Worm (Caenorhabditis elegans): ENCODE measurements around the gene mlc-7.

The mlc-7 gene

ce11 chrIII:13718403-13718969 lies 32.8 kb upstream of the mlc-7 start:
- peak; percentile 1 for TF ChIP-seq pha-4 (tag; optimal IDR thresholded peaks at IDR 0.05)
- no peak for TF ChIP-seq unc-120 (tag; optimal IDR thresholded peaks at IDR 0.05; ENCODE audit: poor library complexity, severe bottlenecking)

- TF ChIP-seq nhr-28 (tag; optimal IDR thresholded peaks at IDR 0.05) (no peak), unc-120 (tag; optimal IDR thresholded peaks at IDR 0.05; ENCODE audit: poor library complexity, severe bottlenecking) (peak; percentile 26), ztf-11 (tag; optimal IDR thresholded peaks at IDR 0.05) (no peak), hlh-1 (tag; optimal IDR thresholded peaks at IDR 0.05) (peak; percentile 10)
Observed at ce11 chrIII:13719247-13719758, 31.9 kb upstream of the mlc-7 start.

- TF ChIP-seq drap-1 (GFP tag; optimal IDR thresholded peaks at IDR 0.05), result no peak
- no peak for TF ChIP-seq lin-32 (GFP tag; optimal IDR thresholded peaks at IDR 0.05)
- no peak for TF ChIP-seq hlh-1 (tag; optimal IDR thresholded peaks at IDR 0.05)
- no peak for TF ChIP-seq unc-120 (tag; optimal IDR thresholded peaks at IDR 0.05; ENCODE audit: poor library complexity, severe bottlenecking)
- TF ChIP-seq zip-8 (tag; optimal IDR thresholded peaks at IDR 0.05), result no peak
- no peak for TF ChIP-seq snpc-4 (tag; optimal IDR thresholded peaks at IDR 0.05)
- TF ChIP-seq pha-4 (tag; optimal IDR thresholded peaks at IDR 0.05), result no peak
- TF ChIP-seq ham-2 (GFP tag; optimal IDR thresholded peaks at IDR 0.05), result peak; percentile 24
- TF ChIP-seq ces-1 (GFP tag; optimal IDR thresholded peaks at IDR 0.05), result no peak
- no peak for TF ChIP-seq unc-39 (tag; optimal IDR thresholded peaks at IDR 0.05)
- TF ChIP-seq blmp-1 (tag; optimal IDR thresholded peaks at IDR 0.05), result peak; percentile 92
- TF ChIP-seq elt-1 (tag; optimal IDR thresholded peaks at IDR 0.05; ENCODE audit: borderline replicate concordance, insufficient read depth), result no peak
- TF ChIP-seq cnd-1 (tag; optimal IDR thresholded peaks at IDR 0.05), result peak; percentile 0
- TF ChIP-seq nhr-2 (tag; optimal IDR thresholded peaks at IDR 0.05), result peak; percentile 50
- TF ChIP-seq nhr-28 (tag; optimal IDR thresholded peaks at IDR 0.05), result no peak
- no peak for TF ChIP-seq ztf-11 (tag; optimal IDR thresholded peaks at IDR 0.05)
- no peak for TF ChIP-seq mep-1 (tag; optimal IDR thresholded peaks at IDR 0.05)
- no peak for TF ChIP-seq elt-3 (tag; optimal IDR thresholded peaks at IDR 0.05)
- TF ChIP-seq M03D4.4 (tag; optimal IDR thresholded peaks at IDR 0.05), result no peak
- TF ChIP-seq tbx-8 (GFP tag; optimal IDR thresholded peaks at IDR 0.05), result no peak
- no peak for TF ChIP-seq lin-13 (tag; optimal IDR thresholded peaks at IDR 0.05)
- TF ChIP-seq sptf-1 (tag; optimal IDR thresholded peaks at IDR 0.05), result peak; percentile 40
- no peak for TF ChIP-seq mls-2 (tag; optimal IDR thresholded peaks at IDR 0.05)
- no peak for TF ChIP-seq unc-62 (GFP tag; optimal IDR thresholded peaks at IDR 0.05)
Observed at ce11 chrIII:13720190-13720741, 31.0 kb upstream of the mlc-7 start.

ce11 chrIII:13721066-13721465 lies 30.2 kb upstream of the mlc-7 start:
- peak; percentile 71 for TF ChIP-seq mls-2 (tag; optimal IDR thresholded peaks at IDR 0.05)
- peak; percentile 41 for TF ChIP-seq sem-2 (GFP tag; optimal IDR thresholded peaks at IDR 0.05)
- peak; percentile 12 for TF ChIP-seq ceh-43 (GFP tag; optimal IDR thresholded peaks at IDR 0.05)
- peak; percentile 43 for TF ChIP-seq lin-32 (GFP tag; optimal IDR thresholded peaks at IDR 0.05)
- peak; percentile 18 for TF ChIP-seq mep-1 (tag; optimal IDR thresholded peaks at IDR 0.05)
- peak; percentile 60 for TF ChIP-seq M03D4.4 (tag; optimal IDR thresholded peaks at IDR 0.05)
- TF ChIP-seq ztf-11 (tag; optimal IDR thresholded peaks at IDR 0.05), result peak; percentile 23
- TF ChIP-seq elt-3 (tag; optimal IDR thresholded peaks at IDR 0.05), result no peak
- peak; percentile 0 for TF ChIP-seq unc-62 (GFP tag; optimal IDR thresholded peaks at IDR 0.05)
- TF ChIP-seq sptf-1 (tag; optimal IDR thresholded peaks at IDR 0.05), result peak; percentile 72
- TF ChIP-seq unc-39 (tag; optimal IDR thresholded peaks at IDR 0.05), result no peak
- TF ChIP-seq ham-2 (GFP tag; optimal IDR thresholded peaks at IDR 0.05), result peak; percentile 67
- TF ChIP-seq nhr-2 (tag; optimal IDR thresholded peaks at IDR 0.05), result peak; percentile 93
- TF ChIP-seq elt-1 (tag; optimal IDR thresholded peaks at IDR 0.05; ENCODE audit: borderline replicate concordance, insufficient read depth), result no peak
- peak; percentile 68 for TF ChIP-seq drap-1 (GFP tag; optimal IDR thresholded peaks at IDR 0.05)
- peak; percentile 76 for TF ChIP-seq cnd-1 (tag; optimal IDR thresholded peaks at IDR 0.05)

- TF ChIP-seq blmp-1 (tag; optimal IDR thresholded peaks at IDR 0.05), result no peak
- TF ChIP-seq ceh-83 (GFP tag; optimal IDR thresholded peaks at IDR 0.05), result no peak
- no peak for TF ChIP-seq elt-1 (tag; optimal IDR thresholded peaks at IDR 0.05; ENCODE audit: borderline replicate concordance, insufficient read depth)
- TF ChIP-seq flh-1 (GFP tag; optimal IDR thresholded peaks at IDR 0.05), result no peak
- no peak for TF ChIP-seq lin-32 (GFP tag; optimal IDR thresholded peaks at IDR 0.05)
- no peak for TF ChIP-seq ham-2 (GFP tag; optimal IDR thresholded peaks at IDR 0.05)
Observed at ce11 chrIII:13721944-13722343, 29.3 kb upstream of the mlc-7 start.

All from whole organism, mixed stage, embryonic.